Worm (Caenorhabditis elegans): ENCODE data around the gene sre-46.

DNA sequence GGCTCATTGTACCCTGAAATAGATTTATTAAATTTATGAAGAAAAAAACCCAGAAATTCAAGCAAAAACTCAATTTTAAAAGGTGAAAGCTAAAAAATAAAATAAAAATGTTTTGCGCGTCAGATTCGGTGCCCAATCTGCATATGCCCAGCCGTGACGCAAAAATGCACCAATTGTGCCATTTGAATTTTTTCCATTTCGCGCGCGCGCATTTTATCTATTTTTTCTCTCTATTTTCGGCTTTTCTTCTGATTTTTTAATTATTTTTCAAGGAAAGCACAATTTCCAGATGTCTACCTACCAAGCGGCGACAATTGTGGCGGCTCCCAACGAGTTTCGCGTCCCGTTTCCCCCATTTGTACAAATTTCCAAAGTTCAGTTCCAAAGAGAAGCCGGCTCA, 4.7 kb upstream of the sre-46 start, which contains the start of the genes Y54G9A.7 and bub-3:
- TF ChIP-seq lin-11 (tag; optimal IDR thresholded peaks at IDR 0.05) (no peak), ceh-19 (GFP tag; optimal IDR thresholded peaks at IDR 0.05) (no peak), pat-9 (tag; optimal IDR thresholded peaks at IDR 0.05) (no peak), pha-4 (tag; optimal IDR thresholded peaks at IDR 0.05) (no peak), C38D4.7 (GFP tag; optimal IDR thresholded peaks at IDR 0.05) (no peak), nhr-11 (tag; optimal IDR thresholded peaks at IDR 0.05) (no peak), elt-4 (tag; optimal IDR thresholded peaks at IDR 0.05) (no peak), ceh-31 (tag; optimal IDR thresholded peaks at IDR 0.05) (no peak), odd-2 (tag; optimal IDR thresholded peaks at IDR 0.05) (no peak)
